Worm (Caenorhabditis elegans): ENCODE data around the gene D1014.7.

- no peak for TF ChIP-seq ztf-4 (tag; optimal IDR thresholded peaks at IDR 0.05)
- TF ChIP-seq elt-2 (tag; optimal IDR thresholded peaks at IDR 0.05): no peak
- no peak for TF ChIP-seq unc-39 (tag; optimal IDR thresholded peaks at IDR 0.05)
- no peak for TF ChIP-seq nhr-43 (tag; optimal IDR thresholded peaks at IDR 0.05; ENCODE audit: poor library complexity, severe bottlenecking)
- TF ChIP-seq mdl-1 (tag; optimal IDR thresholded peaks at IDR 0.05): no peak
- TF ChIP-seq skn-1 (tag; optimal IDR thresholded peaks at IDR 0.05): no peak
- TF ChIP-seq unc-62 (GFP tag; optimal IDR thresholded peaks at IDR 0.05): no peak
- TF ChIP-seq nhr-11 (tag; optimal IDR thresholded peaks at IDR 0.05): no peak
- no peak for TF ChIP-seq fkh-10 (GFP tag; optimal IDR thresholded peaks at IDR 0.05)
- no peak for TF ChIP-seq ceh-82 (tag; optimal IDR thresholded peaks at IDR 0.05)
- no peak for TF ChIP-seq nhr-12 (tag; optimal IDR thresholded peaks at IDR 0.05)
- no peak for TF ChIP-seq elt-1 (tag; optimal IDR thresholded peaks at IDR 0.05)
- no peak for TF ChIP-seq nhr-76 (tag; optimal IDR thresholded peaks at IDR 0.05)
These were observed 36.5 kb upstream of the D1014.7 start, which contains the start of gene str-131 for ce11 chrV:8081579-8081978.

Measured in whole organism, L3 larva.